Worm (Caenorhabditis elegans) whole organism, L4 larva: ENCODE results near the gene F22B3.7.

Experiments
- F44E2.7 ChIP-seq: fragments of 200-800 bp; sonication (Bioruptor generic); IDR thresholded peaks from 2 replicates; pipeline ENCODE4 v2.1.2; 2022; ENCODE audit warnings: missing genetic modification characterization, missing compliant biosample characterization
- attf-4 ChIP-seq: sonication (generic microtip); optimal IDR thresholded peaks from 3 replicates; lab custom pipeline; 2017; ENCODE audit warnings: missing biosample characterization, missing genetic modification characterization
- ceh-20 ChIP-seq: fragments of 200-800 bp; sonication (Bioruptor generic); IDR thresholded peaks from 2 replicates; pipeline ENCODE4 v1.3.6; 2022; ENCODE audit warnings: missing genetic modification reagents, missing genetic modification characterization, missing compliant biosample characterization
- ceh-82 ChIP-seq: sonication (generic microtip); optimal IDR thresholded peaks from 2 replicates; lab custom pipeline; 2017; ENCODE audit warnings: missing biosample characterization, missing genetic modification characterization
- dpl-1 ChIP-seq: fragments of 150-350 bp; optimal IDR thresholded peaks from 2 replicates; lab custom pipeline; 2014; ENCODE audit warnings: missing biosample characterization, missing genetic modification reagents, missing genetic modification characterization
- dve-1 ChIP-seq: sonication (generic microtip); optimal IDR thresholded peaks from 2 replicates; lab custom pipeline; 2017; ENCODE audit warnings: antibody characterized with exemption, mild to moderate bottlenecking, missing genetic modification characterization, missing compliant biosample characterization; ENCODE audit not compliant: insufficient read depth
- fkh-10 ChIP-seq: fragments of 150-350 bp; optimal IDR thresholded peaks from 2 replicates; lab custom pipeline; 2014; ENCODE audit warnings: missing biosample characterization, missing genetic modification reagents, missing genetic modification characterization
- fos-1 ChIP-seq: fragments of 150-350 bp; optimal IDR thresholded peaks from 2 replicates; lab custom pipeline; 2014; ENCODE audit warnings: missing biosample characterization, missing genetic modification characterization
- hmg-1.1 ChIP-seq: fragments of 200-800 bp; sonication (Bioruptor generic); IDR thresholded peaks from 2 replicates; pipeline ENCODE4 v1.3.6; 2022; ENCODE audit warnings: missing genetic modification reagents, missing genetic modification characterization, missing compliant biosample characterization
- zag-1 ChIP-seq: fragments of 150-350 bp; optimal IDR thresholded peaks from 2 replicates; lab custom pipeline; 2014; ENCODE audit warnings: missing biosample characterization, missing genetic modification characterization
- ztf-11 ChIP-seq: fragments of 150-350 bp; optimal IDR thresholded peaks from 2 replicates; lab custom pipeline; 2014; ENCODE audit warnings: missing biosample characterization, missing genetic modification characterization

DNA sequence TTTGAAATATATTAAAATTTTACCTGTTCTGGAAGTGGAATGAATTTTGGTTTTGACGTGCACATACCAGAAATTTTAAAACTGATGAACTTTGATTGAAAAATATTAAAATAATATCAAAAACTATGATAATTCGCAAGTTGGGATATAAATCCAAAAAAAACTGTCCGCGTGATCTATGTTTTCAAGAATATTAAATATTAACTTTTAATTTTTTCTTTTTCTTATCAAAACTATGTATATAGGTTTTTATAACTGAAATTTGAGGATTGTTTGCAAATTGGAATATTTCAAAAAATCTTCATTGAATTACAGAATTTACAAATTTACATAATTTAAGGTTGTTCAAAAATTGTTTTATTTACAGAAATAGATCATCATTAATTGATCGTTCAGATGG, 43.5 kb upstream of the F22B3.7 start, which contains the start of gene C10C6.3:
- TF ChIP-seq attf-4 (no peak), ceh-20 (GFP tag; lab: Robert Waterston, UW) (no peak), zag-1 (tag; lab: Kevin White, UChicago) (no peak), dve-1 (tag; lab: Kevin White, UChicago) (no peak), dpl-1 (GFP tag; lab: Kevin White, UChicago) (no peak), F44E2.7 (GFP tag; lab: Robert Waterston, UW) (no peak), ztf-11 (no peak), fos-1 (tag; lab: Kevin White, UChicago) (no peak), fkh-10 (GFP tag; lab: Kevin White, UChicago) (no peak), ceh-82 (tag; lab: Kevin White, UChicago) (no peak), hmg-1.1 (no peak)
